Fruit fly (Drosophila melanogaster) whole organism, wandering third instar larva: ENCODE data around the gene CG9257.

Source experiments
- GATAd ChIP-seq: sonication (Bioruptor generic); optimal IDR thresholded peaks from 2 replicates; lab custom pipeline; 2016; ENCODE audit warnings: missing biosample characterization, missing genetic modification characterization
- br ChIP-seq: fragments of 200-800 bp; sonication (Bioruptor generic); optimal IDR thresholded peaks from 2 replicates; lab custom pipeline; 2016; ENCODE audit warnings: missing biosample characterization, missing genetic modification characterization
- dmrt93B ChIP-seq: fragments of 200-800 bp; sonication (Bioruptor generic); optimal IDR thresholded peaks from 2 replicates; lab custom pipeline; 2018; ENCODE audit warnings: missing biosample characterization, mild to moderate bottlenecking, missing genetic modification characterization

DNA sequence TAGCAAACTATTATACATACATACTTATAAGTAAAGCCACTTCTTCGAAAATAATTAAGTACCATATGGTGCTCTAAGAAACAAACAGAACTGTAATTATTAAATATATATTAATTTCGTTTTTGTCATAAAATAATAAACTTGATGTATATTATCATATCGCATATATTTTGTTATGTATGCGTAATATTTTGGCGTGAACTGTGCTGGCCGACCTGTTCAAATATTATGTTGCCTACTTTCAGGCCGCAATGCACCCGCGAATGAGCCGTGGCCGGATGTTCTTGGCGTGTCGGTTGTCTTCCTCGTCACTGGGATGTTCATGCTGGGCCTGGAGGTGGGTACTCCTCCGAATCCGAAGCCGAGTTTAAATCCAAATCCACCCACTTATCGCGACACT, 24.7 kb upstream of the CG9257 start:
- no peak for TF ChIP-seq br (GFP tag; lab: Kevin White, UChicago)
- TF ChIP-seq dmrt93B (GFP tag; lab: Kevin White, UChicago) = no peak
- no peak for TF ChIP-seq GATAd (GFP tag; lab: Kevin White, UChicago)
